Worm (Caenorhabditis elegans): ENCODE data around the gene C06B3.6.

The C06B3.6 gene

ce11 chrV:13872895-13873294 lies 35.9 kb downstream of the C06B3.6 start, which contains the start of gene cpt-5:
Gene cpt-5, plus strand, starts transcription at chrV:13873195.
- TF ChIP-seq ztf-11 (tag; optimal IDR thresholded peaks at IDR 0.05) (no peak), zag-1 (tag; optimal IDR thresholded peaks at IDR 0.05) (no peak)

ce11 chrV:13869551-13869950 lies 39.2 kb downstream of the C06B3.6 start:
- peak; percentile 98 for TF ChIP-seq nhr-11 (tag; optimal IDR thresholded peaks at IDR 0.05)
- peak; percentile 2 for TF ChIP-seq pqm-1 (tag; optimal IDR thresholded peaks at IDR 0.05)
- TF ChIP-seq elt-1 (tag; optimal IDR thresholded peaks at IDR 0.05): no peak

ce11 chrV:13866353-13866752 lies 42.4 kb downstream of the C06B3.6 start, which contains the start of gene nhr-175:
Gene nhr-175, plus strand, starts transcription at chrV:13866691.
- TF ChIP-seq hmg-11 (tag; optimal IDR thresholded peaks at IDR 0.05): no peak
- TF ChIP-seq eor-1 (tag; optimal IDR thresholded peaks at IDR 0.05): no peak
- TF ChIP-seq nhr-25 (tag; optimal IDR thresholded peaks at IDR 0.05): peak; percentile 52
- peak; percentile 50 for TF ChIP-seq nhr-23 (tag; optimal IDR thresholded peaks at IDR 0.05)
- no peak for TF ChIP-seq fos-1 (tag; optimal IDR thresholded peaks at IDR 0.05)
- TF ChIP-seq nhr-12 (tag; optimal IDR thresholded peaks at IDR 0.05): no peak
- TF ChIP-seq nhr-28 (tag; optimal IDR thresholded peaks at IDR 0.05): no peak
- TF ChIP-seq nfya-1 (tag; optimal IDR thresholded peaks at IDR 0.05; ENCODE audit: insufficient read depth): no peak
- TF ChIP-seq elt-1 (tag; optimal IDR thresholded peaks at IDR 0.05): peak; percentile 92
- no peak for TF ChIP-seq snpc-4 (tag; optimal IDR thresholded peaks at IDR 0.05)
- TF ChIP-seq lin-39 (tag; optimal IDR thresholded peaks at IDR 0.05): no peak
- TF ChIP-seq unc-62 (GFP tag; optimal IDR thresholded peaks at IDR 0.05): no peak

ce11 chrV:13863700-13864099 lies 45.1 kb downstream of the C06B3.6 start:
- TF ChIP-seq nhr-43 (tag; optimal IDR thresholded peaks at IDR 0.05; ENCODE audit: poor library complexity, severe bottlenecking) (no peak), nhr-67 (tag; optimal IDR thresholded peaks at IDR 0.05) (no peak), lin-15B (tag; optimal IDR thresholded peaks at IDR 0.05) (no peak), unc-62 (GFP tag; optimal IDR thresholded peaks at IDR 0.05) (no peak), elt-1 (tag; optimal IDR thresholded peaks at IDR 0.05) (no peak), fos-1 (tag; optimal IDR thresholded peaks at IDR 0.05) (no peak), nhr-23 (tag; optimal IDR thresholded peaks at IDR 0.05) (no peak), aly-2 (tag; optimal IDR thresholded peaks at IDR 0.05) (no peak), ama-1 (optimal IDR thresholded peaks at IDR 0.05) (no peak), nhr-11 (tag; optimal IDR thresholded peaks at IDR 0.05) (no peak), R02D3.7 (tag; optimal IDR thresholded peaks at IDR 0.05) (no peak), ceh-9 (tag; optimal IDR thresholded peaks at IDR 0.05) (no peak), hmg-11 (tag; optimal IDR thresholded peaks at IDR 0.05) (no peak), eor-1 (tag; optimal IDR thresholded peaks at IDR 0.05) (no peak), jun-1 (tag; optimal IDR thresholded peaks at IDR 0.05) (no peak), nhr-25 (tag; optimal IDR thresholded peaks at IDR 0.05) (no peak)

- TF ChIP-seq nhr-76 (tag; optimal IDR thresholded peaks at IDR 0.05) (no peak), nhr-11 (tag; optimal IDR thresholded peaks at IDR 0.05) (no peak), pqm-1 (tag; optimal IDR thresholded peaks at IDR 0.05) (no peak), skn-1 (tag; optimal IDR thresholded peaks at IDR 0.05) (no peak), zag-1 (tag; optimal IDR thresholded peaks at IDR 0.05) (no peak), hmg-11 (tag; optimal IDR thresholded peaks at IDR 0.05) (no peak)
Observed at ce11 chrV:13862505-13862904, 46.3 kb downstream of the C06B3.6 start, which contains the start of gene srx-137. Gene srx-137, plus strand, starts transcription at chrV:13862805.

ce11 chrV:13858906-13859305 lies 49.9 kb downstream of the C06B3.6 start, which contains the start of gene srx-135:
Gene srx-135, plus strand, starts transcription at chrV:13859206.
- no peak for TF ChIP-seq ama-1 (optimal IDR thresholded peaks at IDR 0.05)
- TF ChIP-seq fkh-10 (GFP tag; optimal IDR thresholded peaks at IDR 0.05): no peak
- no peak for TF ChIP-seq nhr-237 (tag; optimal IDR thresholded peaks at IDR 0.05)
- TF ChIP-seq jun-1 (tag; optimal IDR thresholded peaks at IDR 0.05): no peak
- TF ChIP-seq mml-1 (tag; optimal IDR thresholded peaks at IDR 0.05): no peak
- no peak for TF ChIP-seq pqm-1 (tag; optimal IDR thresholded peaks at IDR 0.05)
- TF ChIP-seq zag-1 (tag; optimal IDR thresholded peaks at IDR 0.05): no peak
- TF ChIP-seq nhr-28 (tag; optimal IDR thresholded peaks at IDR 0.05): no peak
- no peak for TF ChIP-seq elt-2 (tag; optimal IDR thresholded peaks at IDR 0.05)
- no peak for TF ChIP-seq sea-2 (GFP tag; optimal IDR thresholded peaks at IDR 0.05)
- TF ChIP-seq R02D3.7 (tag; optimal IDR thresholded peaks at IDR 0.05): no peak
- TF ChIP-seq pha-4 (tag; optimal IDR thresholded peaks at IDR 0.05): no peak
- no peak for TF ChIP-seq nhr-25 (tag; optimal IDR thresholded peaks at IDR 0.05)
